Fruit fly (Drosophila melanogaster): ENCODE measurements around the gene CG18788.

- TF ChIP-seq psq (optimal IDR thresholded peaks at IDR 0.05) (no peak), Dll (optimal IDR thresholded peaks at IDR 0.05) (no peak), usp (GFP tag; optimal IDR thresholded peaks at IDR 0.05) (no peak)
These were observed 27.3 kb upstream of the CG18788 start for dm6 chr2L:12006397-12007330.
